Worm (Caenorhabditis elegans) whole organism, L1 larva: ENCODE results near the gene C06E4.3.

ENCODE experiments used
- C04F5.9 ChIP-seq: sonication (generic microtip); optimal IDR thresholded peaks from 2 replicates; lab custom pipeline; 2016; ENCODE audit warnings: missing genetic modification characterization, missing compliant biosample characterization
- C34B4.2 ChIP-seq: sonication (generic microtip); optimal IDR thresholded peaks from 2 replicates; lab custom pipeline; 2017; ENCODE audit warnings: mild to moderate bottlenecking, missing genetic modification characterization, missing compliant biosample characterization
- F16B12.6 ChIP-seq: fragments of 150-350 bp; optimal IDR thresholded peaks from 2 replicates; lab custom pipeline; 2014; ENCODE audit warnings: missing biosample characterization, missing genetic modification characterization
- alr-1 ChIP-seq: fragments of 200-800 bp; sonication (Bioruptor generic); optimal IDR thresholded peaks from 2 replicates; lab custom pipeline; 2018; ENCODE audit warnings: borderline replicate concordance, mild to moderate bottlenecking, missing genetic modification characterization, missing compliant biosample characterization
- aly-2 ChIP-seq: fragments of 150-350 bp; optimal IDR thresholded peaks from 2 replicates; lab custom pipeline; 2014; ENCODE audit warnings: missing biosample characterization, missing genetic modification characterization
- ama-1 ChIP-seq: fragments of 150-350 bp; optimal IDR thresholded peaks from 2 replicates; lab custom pipeline; 2014
- ceh-82 ChIP-seq, 3 experiments: fragments of 150-350 bp in 1 of 3; sonication (generic microtip) in 2 of 3; optimal IDR thresholded peaks; 2 replicates each; lab custom pipeline; 2014 to 2017; ENCODE audit warnings: missing biosample characterization in 3 of 3, missing genetic modification characterization in 3 of 3
- ceh-88 ChIP-seq: fragments of 200-800 bp; sonication (Bioruptor generic); IDR thresholded peaks from 2 replicates; pipeline ENCODE4 v1.3.6; 2022; ENCODE audit warnings: missing genetic modification characterization, missing compliant biosample characterization
- ceh-90 ChIP-seq: sonication (generic microtip); optimal IDR thresholded peaks from 2 replicates; lab custom pipeline; 2016; ENCODE audit warnings: missing genetic modification characterization, missing compliant biosample characterization
- ces-1 ChIP-seq: fragments of 150-350 bp; optimal IDR thresholded peaks from 2 replicates; lab custom pipeline; 2014; ENCODE audit warnings: missing biosample characterization, missing genetic modification reagents, missing genetic modification characterization
- dsc-1 ChIP-seq: sonication (generic microtip); optimal IDR thresholded peaks from 2 replicates; lab custom pipeline; 2016; ENCODE audit warnings: mild to moderate bottlenecking, missing genetic modification characterization, missing compliant biosample characterization
- efl-1 ChIP-seq, 4 experiments: fragments of 150-350 bp; optimal IDR thresholded peaks in 3 of 4; peaks in 1 of 4; 1 replicate in 1 of 4; 2 replicates in 3 of 4; lab custom pipeline; 2014; ENCODE audit warnings: missing biosample characterization in 2 of 4, missing genetic modification characterization in 2 of 4, missing genetic modification reagents in 2 of 4
- elt-2 ChIP-seq: sonication (generic microtip); optimal IDR thresholded peaks from 2 replicates; lab custom pipeline; 2016; ENCODE audit warnings: missing genetic modification characterization, mild to moderate bottlenecking, inconsistent platforms, missing compliant biosample characterization, missing genetic modification reagents
- elt-3 ChIP-seq, 6 experiments: fragments of 150-350 bp in 1 of 6; sonication (generic microtip); optimal IDR thresholded peaks; 2 replicates each; lab custom pipeline; 2017 to 2018; ENCODE audit warnings: missing biosample characterization in 6 of 6, missing genetic modification characterization in 6 of 6, inconsistent platforms in 1 of 6
- fkh-8 ChIP-seq: sonication (generic microtip); optimal IDR thresholded peaks from 2 replicates; lab custom pipeline; 2016; ENCODE audit warnings: mild to moderate bottlenecking, missing genetic modification characterization, missing compliant biosample characterization
- fos-1 ChIP-seq: fragments of 150-350 bp; optimal IDR thresholded peaks from 2 replicates; lab custom pipeline; 2014; ENCODE audit warnings: missing biosample characterization, missing genetic modification characterization
- hlh-17 ChIP-seq: fragments of 200-800 bp; sonication (Bioruptor generic); optimal IDR thresholded peaks from 2 replicates; lab custom pipeline; 2018; ENCODE audit warnings: missing genetic modification characterization, mild to moderate bottlenecking, missing compliant biosample characterization, moderate library complexity, borderline replicate concordance
- hlh-4 ChIP-seq: sonication (generic microtip); optimal IDR thresholded peaks from 2 replicates; lab custom pipeline; 2016; ENCODE audit warnings: mild to moderate bottlenecking, missing genetic modification characterization, missing compliant biosample characterization
- hpl-2 ChIP-seq: fragments of 150-350 bp; optimal IDR thresholded peaks from 2 replicates; lab custom pipeline; 2014; ENCODE audit warnings: missing biosample characterization, missing genetic modification reagents, missing genetic modification characterization
- irx-1 ChIP-seq: sonication (generic microtip); optimal IDR thresholded peaks from 2 replicates; lab custom pipeline; 2016; ENCODE audit warnings: missing genetic modification characterization, missing compliant biosample characterization
- lin-13 ChIP-seq: fragments of 150-350 bp; optimal IDR thresholded peaks from 2 replicates; lab custom pipeline; 2014; ENCODE audit warnings: missing biosample characterization, missing genetic modification reagents, missing genetic modification characterization
- lin-15B ChIP-seq: fragments of 150-350 bp; sonication (generic microtip); optimal IDR thresholded peaks from 3 replicates; lab custom pipeline; 2014; ENCODE audit warnings: missing biosample characterization, missing genetic modification characterization
- lin-39 ChIP-seq: fragments of 150-350 bp; optimal IDR thresholded peaks from 2 replicates; lab custom pipeline; 2014; ENCODE audit warnings: missing biosample characterization, missing genetic modification reagents, missing genetic modification characterization
- mdl-1 ChIP-seq, 2 experiments: fragments of 150-350 bp; optimal IDR thresholded peaks; 2 replicates each; lab custom pipeline; 2014 to 2017; ENCODE audit warnings: missing biosample characterization in 2 of 2, missing genetic modification characterization in 2 of 2, inconsistent platforms in 1 of 2
- mep-1 ChIP-seq: fragments of 150-350 bp; optimal IDR thresholded peaks from 2 replicates; lab custom pipeline; 2014; ENCODE audit warnings: missing biosample characterization, missing genetic modification characterization
- nhr-237 ChIP-seq: fragments of 150-350 bp; optimal IDR thresholded peaks from 2 replicates; lab custom pipeline; 2014; ENCODE audit warnings: missing biosample characterization, missing genetic modification characterization
- nhr-47 ChIP-seq: sonication (generic microtip); optimal IDR thresholded peaks from 2 replicates; lab custom pipeline; 2016; ENCODE audit warnings: mild to moderate bottlenecking, missing genetic modification characterization, moderate library complexity, missing compliant biosample characterization
- nhr-71 ChIP-seq: sonication (generic microtip); optimal IDR thresholded peaks from 2 replicates; lab custom pipeline; 2016; ENCODE audit warnings: mild to moderate bottlenecking, missing genetic modification characterization, moderate library complexity, missing compliant biosample characterization
- nhr-77 ChIP-seq: fragments of 150-350 bp; optimal IDR thresholded peaks from 2 replicates; lab custom pipeline; 2014; ENCODE audit warnings: missing biosample characterization, missing genetic modification characterization
- nhr-84 ChIP-seq: sonication (generic microtip); optimal IDR thresholded peaks from 2 replicates; lab custom pipeline; 2017; ENCODE audit warnings: missing biosample characterization, missing genetic modification characterization
- nhr-85 ChIP-seq: sonication (generic microtip); peaks from one replicate; lab custom pipeline; 2016; ENCODE audit warnings: missing genetic modification characterization, inconsistent platforms, missing compliant biosample characterization
- pag-3 ChIP-seq: sonication (generic microtip); optimal IDR thresholded peaks from 2 replicates; lab custom pipeline; 2017; ENCODE audit warnings: missing genetic modification characterization, mild to moderate bottlenecking, missing compliant biosample characterization, antibody characterized with exemption, borderline replicate concordance; ENCODE audit not compliant: insufficient read depth
- pqm-1 ChIP-seq: sonication (generic microtip); optimal IDR thresholded peaks from 3 replicates; lab custom pipeline; 2017; ENCODE audit warnings: missing biosample characterization, missing genetic modification characterization
- rnt-1 ChIP-seq: sonication (generic microtip); optimal IDR thresholded peaks from 2 replicates; lab custom pipeline; 2016; ENCODE audit warnings: mild to moderate bottlenecking, missing genetic modification characterization, moderate library complexity, missing compliant biosample characterization
- snpc-4 ChIP-seq: fragments of 150-350 bp; optimal IDR thresholded peaks from 2 replicates; lab custom pipeline; 2014; ENCODE audit warnings: missing biosample characterization, missing genetic modification characterization
- sox-4 ChIP-seq: sonication (generic microtip); optimal IDR thresholded peaks from 2 replicates; lab custom pipeline; 2016; ENCODE audit warnings: missing genetic modification characterization, missing compliant biosample characterization
- sptf-1 ChIP-seq: fragments of 150-350 bp; optimal IDR thresholded peaks from 2 replicates; lab custom pipeline; 2014; ENCODE audit warnings: missing biosample characterization, missing genetic modification characterization
- tbx-2 ChIP-seq: sonication (generic microtip); optimal IDR thresholded peaks from 2 replicates; lab custom pipeline; 2016; ENCODE audit warnings: missing genetic modification characterization, missing compliant biosample characterization
- unc-30 ChIP-seq: sonication (generic microtip); optimal IDR thresholded peaks from 2 replicates; lab custom pipeline; 2017; ENCODE audit warnings: missing biosample characterization, missing genetic modification characterization
- unc-62 ChIP-seq: fragments of 150-350 bp; optimal IDR thresholded peaks from 2 replicates; lab custom pipeline; 2014; ENCODE audit warnings: missing biosample characterization, missing genetic modification reagents, missing genetic modification characterization
- unc-86 ChIP-seq: sonication (generic microtip); optimal IDR thresholded peaks from 2 replicates; lab custom pipeline; 2016; ENCODE audit warnings: missing genetic modification characterization, missing compliant biosample characterization
- unc-98 ChIP-seq: fragments of 200-800 bp; sonication (Bioruptor generic); IDR thresholded peaks from 2 replicates; pipeline ENCODE4 v1.3.6; 2022; ENCODE audit warnings: missing genetic modification characterization, missing compliant biosample characterization
- vab-15 ChIP-seq: sonication (generic microtip); optimal IDR thresholded peaks from 2 replicates; lab custom pipeline; 2017; ENCODE audit warnings: missing genotype, mild to moderate bottlenecking, missing genetic modification characterization, missing compliant biosample characterization
- ztf-4 ChIP-seq: fragments of 150-350 bp; optimal IDR thresholded peaks from 2 replicates; lab custom pipeline; 2014; ENCODE audit warnings: missing biosample characterization, missing genetic modification characterization

C06E4.3 gene

DNA sequence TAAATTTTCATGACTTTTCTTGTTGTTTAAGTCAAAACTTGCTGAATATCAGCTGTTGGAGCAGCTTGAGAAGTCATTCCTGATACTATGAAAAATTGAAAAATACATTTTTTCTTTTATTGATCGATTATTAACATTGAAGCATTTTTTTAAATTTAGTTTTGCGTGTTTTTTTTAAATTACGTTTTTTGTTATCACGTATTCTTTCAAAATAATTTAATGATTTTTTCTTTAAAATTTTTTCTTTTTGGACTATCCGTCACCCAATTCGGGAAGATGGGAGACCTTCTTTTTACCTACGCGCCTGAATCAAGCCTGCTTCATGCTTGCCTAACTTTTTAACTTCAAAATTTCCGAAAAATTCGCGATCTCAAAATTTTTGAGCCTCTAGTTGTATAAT, 33.4 kb downstream of the C06E4.3 start, which contains the start of gene F42C5.5:
TSS of gene F42C5.5 (minus strand) at position 101 of the 400 bp plus-strand sequence.
- no peak for TF ChIP-seq hlh-17
- TF ChIP-seq nhr-47: no peak
- no peak for TF ChIP-seq unc-98
- TF ChIP-seq tbx-2 (tag; lab: Kevin White, UChicago): no peak
- TF ChIP-seq nhr-237 (tag; lab: Kevin White, UChicago): no peak
- TF ChIP-seq elt-2: no peak

DNA sequence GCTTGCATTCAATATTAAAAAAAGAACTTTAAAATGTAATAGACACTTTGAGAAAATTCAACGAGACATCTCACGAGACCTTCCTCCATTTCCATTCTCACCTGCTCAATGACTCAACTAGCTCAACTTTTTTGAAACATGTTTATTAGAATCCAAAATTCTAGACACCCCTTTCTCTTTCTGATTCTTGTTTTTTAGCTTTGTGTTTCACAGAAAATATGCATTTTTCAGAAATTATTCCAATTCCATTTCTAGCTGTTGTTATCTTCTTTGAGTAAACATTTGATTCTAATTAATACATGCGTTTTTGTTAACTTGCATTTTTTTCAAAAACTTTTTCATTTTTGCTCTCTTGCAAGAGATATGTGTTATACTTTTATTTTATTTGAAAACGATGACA, 40.8 kb downstream of the C06E4.3 start:
- TF ChIP-seq nhr-85 (tag; lab: Kevin White, UChicago) (no peak), unc-86 (tag; lab: Kevin White, UChicago) (no peak), lin-39 (tag; lab: Kevin White, UChicago) (no peak), alr-1 (tag; lab: Kevin White, UChicago) (no peak), unc-62 (no peak), nhr-71 (tag; lab: Kevin White, UChicago) (peak; percentile 35), lin-15B (tag; lab: Kevin White, UChicago) (no peak), sox-4 (tag; lab: Kevin White, UChicago) (no peak), F16B12.6 (tag; lab: Kevin White, UChicago) (no peak), nhr-237 (tag; lab: Kevin White, UChicago) (no peak), snpc-4 (tag; lab: Kevin White, UChicago) (no peak), mdl-1 (tag; optimal IDR thresholded peaks at IDR 0.05; lab: Kevin White, UChicago) (no peak), hlh-4 (tag; lab: Kevin White, UChicago) (peak; percentile 69), pag-3 (no peak), fkh-8 (tag; lab: Kevin White, UChicago) (peak; percentile 60), aly-2 (tag; lab: Kevin White, UChicago) (no peak), irx-1 (tag; lab: Kevin White, UChicago) (no peak), nhr-84 (tag; lab: Kevin White, UChicago) (no peak), ztf-4 (tag; lab: Kevin White, UChicago) (no peak)

DNA sequence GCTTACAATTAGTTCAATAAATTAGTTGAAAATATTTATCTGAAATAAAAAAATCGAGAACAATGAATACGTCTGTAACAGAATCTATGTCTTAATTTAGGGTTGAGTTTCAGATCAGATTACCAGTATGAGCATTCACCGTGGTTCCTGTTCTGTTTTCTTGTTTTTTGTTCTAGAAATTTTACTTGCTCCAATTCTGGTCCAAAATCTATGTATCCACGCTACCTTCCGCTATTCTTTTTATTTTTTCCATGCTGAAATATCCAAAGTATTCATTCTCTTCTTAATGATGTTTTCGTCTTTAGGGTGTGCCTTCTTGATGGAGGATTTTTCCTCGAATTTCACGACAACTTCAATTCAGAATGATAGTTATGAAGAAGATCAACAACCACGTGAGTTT, 44.6 kb downstream of the C06E4.3 start, which contains the start of gene npr-27:
TSS of gene npr-27 (plus strand) at position 301 of the 400 bp plus-strand sequence.
- TF ChIP-seq pqm-1 (tag; lab: Kevin White, UChicago): no peak
- no peak for TF ChIP-seq nhr-85 (tag; lab: Kevin White, UChicago)
- TF ChIP-seq snpc-4 (tag; lab: Kevin White, UChicago): no peak
- TF ChIP-seq ceh-82 (tag; optimal IDR thresholded peaks at IDR 0.05; lab: Kevin White, UChicago): no peak
- no peak for TF ChIP-seq C04F5.9 (tag; lab: Kevin White, UChicago)
- no peak for TF ChIP-seq ama-1 (lab: Kevin White, UChicago)
- no peak for TF ChIP-seq nhr-237 (tag; lab: Kevin White, UChicago)
- no peak for TF ChIP-seq nhr-71 (tag; lab: Kevin White, UChicago)
- TF ChIP-seq nhr-77 (tag; lab: Kevin White, UChicago): no peak
- TF ChIP-seq sptf-1 (tag; lab: Kevin White, UChicago): no peak
- TF ChIP-seq vab-15 (tag; lab: Kevin White, UChicago): no peak
- no peak for TF ChIP-seq efl-1 (optimal IDR thresholded peaks at IDR 0.05; lab: Kevin White, UChicago)
- TF ChIP-seq efl-1 (GFP tag; optimal IDR thresholded peaks at IDR 0.05 in 1 of 2; lab: Kevin White, UChicago): no peak
- TF ChIP-seq ces-1 (GFP tag; lab: Kevin White, UChicago): no peak
- TF ChIP-seq dsc-1 (tag; lab: Kevin White, UChicago): no peak
- no peak for TF ChIP-seq ceh-88
- no peak for TF ChIP-seq unc-30 (tag; lab: Kevin White, UChicago)
- TF ChIP-seq ceh-90: no peak
- TF ChIP-seq C34B4.2 (tag; lab: Kevin White, UChicago): no peak
- TF ChIP-seq, all 84 proteins: peak for 0

DNA sequence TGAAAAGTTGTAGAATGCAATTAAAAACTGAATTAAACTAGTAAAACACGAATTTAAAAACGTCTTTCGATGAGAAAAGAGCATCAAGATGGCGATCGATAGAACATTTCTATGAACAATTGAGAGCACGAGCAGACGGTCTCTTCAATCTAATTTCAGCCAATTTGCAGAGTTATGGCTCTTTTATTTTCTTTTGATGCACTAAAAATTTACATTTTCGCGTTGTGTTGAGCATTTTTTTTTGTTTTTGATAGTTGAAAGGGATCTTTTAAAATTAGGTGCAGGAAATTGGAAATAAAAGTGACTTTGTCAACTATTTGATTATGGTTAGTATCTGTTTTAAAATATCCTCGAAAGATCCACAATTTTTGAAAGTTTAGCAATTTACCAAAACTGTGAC, 48.3 kb downstream of the C06E4.3 start, which contains the start of gene F42C5.6:
TSS of gene F42C5.6 (minus strand) at position 101 of the 400 bp plus-strand sequence.
- TF ChIP-seq elt-3 (tag; optimal IDR thresholded peaks at IDR 0.05; lab: Kevin White, UChicago) (no peak), rnt-1 (tag; lab: Kevin White, UChicago) (no peak), mep-1 (no peak), nhr-47 (no peak), efl-1 (optimal IDR thresholded peaks at IDR 0.05; lab: Kevin White, UChicago) (no peak), efl-1 (GFP tag; optimal IDR thresholded peaks at IDR 0.05 in 1 of 2; lab: Kevin White, UChicago) (no peak), fos-1 (tag; lab: Kevin White, UChicago) (no peak), lin-13 (no peak), tbx-2 (tag; lab: Kevin White, UChicago) (no peak), hpl-2 (GFP tag; lab: Kevin White, UChicago) (no peak), nhr-85 (tag; lab: Kevin White, UChicago) (no peak)
